Fruit fly (Drosophila melanogaster): ENCODE data around the gene CG11892.

- TF ChIP-seq CTCF (optimal IDR thresholded peaks at IDR 0.05) (no peak), CG8478 (optimal IDR thresholded peaks at IDR 0.05) (no peak)
These were observed 20.9 kb downstream of the CG11892 start, which contains the start of gene CG31370 for dm6 chr3R:25302239-25302638.
